Worm (Caenorhabditis elegans) whole organism, L3 larva: ENCODE results near the gene srw-59.

Experiments used
- R02D3.7 ChIP-seq: fragments of 150-350 bp; optimal IDR thresholded peaks from 2 replicates; lab custom pipeline; 2014; ENCODE audit warnings: missing biosample characterization, missing genetic modification characterization
- ZK546.5 ChIP-seq: sonication (generic microtip); optimal IDR thresholded peaks from 2 replicates; lab custom pipeline; 2017; ENCODE audit warnings: missing biosample characterization, missing genetic modification characterization
- aly-2 ChIP-seq: fragments of 150-350 bp; optimal IDR thresholded peaks from 2 replicates; lab custom pipeline; 2014; ENCODE audit warnings: missing biosample characterization, missing genetic modification characterization
- ama-1 ChIP-seq: fragments of 150-350 bp; optimal IDR thresholded peaks from 2 replicates; lab custom pipeline; 2018
- ceh-16 ChIP-seq: sonication (generic microtip); optimal IDR thresholded peaks from 2 replicates; lab custom pipeline; 2017; ENCODE audit warnings: missing biosample characterization, missing genetic modification characterization
- ceh-28 ChIP-seq: fragments of 150-350 bp; optimal IDR thresholded peaks from 2 replicates; lab custom pipeline; 2014; ENCODE audit warnings: missing biosample characterization, missing genetic modification reagents, missing genetic modification characterization
- ceh-82 ChIP-seq: fragments of 150-350 bp; optimal IDR thresholded peaks from 2 replicates; lab custom pipeline; 2014; ENCODE audit warnings: missing biosample characterization, missing genetic modification characterization
- daf-12 ChIP-seq: fragments of 150-350 bp; optimal IDR thresholded peaks from 2 replicates; lab custom pipeline; 2014; ENCODE audit warnings: missing biosample characterization, missing genetic modification reagents, missing genetic modification characterization
- egl-5 ChIP-seq: fragments of 150-350 bp; optimal IDR thresholded peaks from 2 replicates; lab custom pipeline; 2017; ENCODE audit warnings: missing biosample characterization, missing genetic modification reagents, missing genetic modification characterization, inconsistent platforms
- elt-3 ChIP-seq, 3 experiments: fragments of 150-350 bp in 1 of 3; sonication (generic microtip) in 2 of 3; optimal IDR thresholded peaks; 2 replicates in 2 of 3; 4 replicates in 1 of 3; lab custom pipeline; 2014 to 2017; ENCODE audit warnings: missing biosample characterization in 3 of 3, missing genetic modification characterization in 3 of 3
- eor-1 ChIP-seq, 2 experiments: fragments of 150-350 bp; optimal IDR thresholded peaks; 2 replicates each; lab custom pipeline; 2014 to 2018; ENCODE audit warnings: missing biosample characterization in 2 of 2, missing genetic modification characterization in 2 of 2
- fkh-2 ChIP-seq: fragments of 150-350 bp; optimal IDR thresholded peaks from 2 replicates; lab custom pipeline; 2014; ENCODE audit warnings: missing biosample characterization, missing genetic modification reagents, missing genetic modification characterization
- hmg-11 ChIP-seq: sonication (generic microtip); optimal IDR thresholded peaks from 2 replicates; lab custom pipeline; 2016; ENCODE audit warnings: missing genetic modification characterization, missing compliant biosample characterization
- jun-1 ChIP-seq: fragments of 150-350 bp; optimal IDR thresholded peaks from 2 replicates; lab custom pipeline; 2014; ENCODE audit warnings: missing biosample characterization, missing genetic modification reagents, missing genetic modification characterization
- lin-15B ChIP-seq: fragments of 150-350 bp; optimal IDR thresholded peaks from 2 replicates; lab custom pipeline; 2014; ENCODE audit warnings: missing biosample characterization, missing genetic modification characterization
- lin-39 ChIP-seq: fragments of 150-350 bp; optimal IDR thresholded peaks from 2 replicates; lab custom pipeline; 2018; ENCODE audit warnings: missing biosample characterization, missing genetic modification reagents, missing genetic modification characterization
- lsy-12 ChIP-seq: sonication (generic microtip); optimal IDR thresholded peaks from 2 replicates; lab custom pipeline; 2016; ENCODE audit warnings: mild to moderate bottlenecking, missing genetic modification characterization, missing compliant biosample characterization
- mdl-1 ChIP-seq: fragments of 150-350 bp; optimal IDR thresholded peaks from 2 replicates; lab custom pipeline; 2014; ENCODE audit warnings: missing biosample characterization, missing genetic modification characterization
- mml-1 ChIP-seq: fragments of 150-350 bp; sonication (generic microtip); optimal IDR thresholded peaks from 3 replicates; lab custom pipeline; 2014; ENCODE audit warnings: missing biosample characterization, missing genetic modification characterization
- nfya-1 ChIP-seq: sonication (generic microtip); optimal IDR thresholded peaks from 2 replicates; lab custom pipeline; 2017; ENCODE audit warnings: missing genetic modification characterization, mild to moderate bottlenecking, missing compliant biosample characterization, antibody characterized with exemption, moderate library complexity; ENCODE audit not compliant: insufficient read depth
- nhr-12 ChIP-seq: fragments of 150-350 bp; optimal IDR thresholded peaks from 2 replicates; lab custom pipeline; 2014; ENCODE audit warnings: missing biosample characterization, missing genetic modification characterization
- nhr-23 ChIP-seq: fragments of 150-350 bp; optimal IDR thresholded peaks from 2 replicates; lab custom pipeline; 2014; ENCODE audit warnings: missing biosample characterization, missing genetic modification reagents, missing genetic modification characterization
- nhr-237 ChIP-seq: fragments of 150-350 bp; optimal IDR thresholded peaks from 2 replicates; lab custom pipeline; 2014; ENCODE audit warnings: missing biosample characterization, missing genetic modification characterization
- nhr-25 ChIP-seq: sonication (generic microtip); optimal IDR thresholded peaks from 2 replicates; lab custom pipeline; 2017; ENCODE audit warnings: missing biosample characterization, missing genetic modification characterization
- nhr-43 ChIP-seq: sonication (generic microtip); optimal IDR thresholded peaks from 2 replicates; lab custom pipeline; 2016; ENCODE audit warnings: mild to moderate bottlenecking, missing genetic modification characterization, missing compliant biosample characterization; ENCODE audit not compliant: poor library complexity, severe bottlenecking
- nhr-76 ChIP-seq: fragments of 150-350 bp; sonication (generic microtip); optimal IDR thresholded peaks from 5 replicates; lab custom pipeline; 2014; ENCODE audit warnings: missing biosample characterization, missing genetic modification characterization
- nhr-77 ChIP-seq: fragments of 150-350 bp; optimal IDR thresholded peaks from 2 replicates; lab custom pipeline; 2014; ENCODE audit warnings: missing biosample characterization, missing genetic modification characterization
- pqm-1 ChIP-seq: fragments of 150-350 bp; optimal IDR thresholded peaks from 2 replicates; lab custom pipeline; 2017; ENCODE audit warnings: missing biosample characterization, missing genetic modification characterization, inconsistent platforms
- sea-2 ChIP-seq: fragments of 150-350 bp; sonication (generic microtip); optimal IDR thresholded peaks from 4 replicates; lab custom pipeline; 2014; ENCODE audit warnings: missing biosample characterization, missing genetic modification reagents, missing genetic modification characterization
- skn-1 ChIP-seq: fragments of 150-350 bp; optimal IDR thresholded peaks from 2 replicates; lab custom pipeline; 2014; ENCODE audit warnings: missing biosample characterization, missing genetic modification characterization
- snpc-4 ChIP-seq: fragments of 150-350 bp; optimal IDR thresholded peaks from 2 replicates; lab custom pipeline; 2014; ENCODE audit warnings: missing biosample characterization, missing genetic modification characterization
- tbx-2 ChIP-seq: sonication (generic microtip); optimal IDR thresholded peaks from 2 replicates; lab custom pipeline; 2016; ENCODE audit warnings: mild to moderate bottlenecking, missing genetic modification characterization, missing compliant biosample characterization
- unc-39 ChIP-seq: sonication (generic microtip); optimal IDR thresholded peaks from 4 replicates; lab custom pipeline; 2017; ENCODE audit warnings: missing biosample characterization, missing genetic modification characterization
- unc-62 ChIP-seq: fragments of 150-350 bp; sonication (generic microtip); optimal IDR thresholded peaks from 4 replicates; lab custom pipeline; 2014; ENCODE audit warnings: missing biosample characterization, missing genetic modification reagents, missing genetic modification characterization
- zag-1 ChIP-seq: fragments of 150-350 bp; optimal IDR thresholded peaks from 2 replicates; lab custom pipeline; 2014; ENCODE audit warnings: missing biosample characterization, missing genetic modification characterization
- ztf-11 ChIP-seq: fragments of 150-350 bp; optimal IDR thresholded peaks from 2 replicates; lab custom pipeline; 2014; ENCODE audit warnings: missing biosample characterization, missing genetic modification characterization
- ztf-4 ChIP-seq: fragments of 150-350 bp; optimal IDR thresholded peaks from 2 replicates; lab custom pipeline; 2014; ENCODE audit warnings: missing biosample characterization, missing genetic modification characterization

The srw-59 gene

ce11 chrV:15970820-15971219 is 20.0 kb upstream of the srw-59 start:
- no peak for TF ChIP-seq nhr-43 (tag; lab: Kevin White, UChicago)
- TF ChIP-seq ZK546.5: no peak
- TF ChIP-seq jun-1 (tag; lab: Kevin White, UChicago): no peak
- TF ChIP-seq fkh-2: no peak
- TF ChIP-seq unc-62 (GFP tag; lab: Kevin White, UChicago): no peak
- no peak for TF ChIP-seq nhr-23 (tag; lab: Kevin White, UChicago)
- TF ChIP-seq skn-1 (tag; lab: Kevin White, UChicago): no peak
- TF ChIP-seq aly-2: no peak
- TF ChIP-seq snpc-4 (tag; lab: Kevin White, UChicago): no peak
- TF ChIP-seq egl-5 (tag; lab: Kevin White, UChicago): no peak
- no peak for TF ChIP-seq eor-1 (tag; optimal IDR thresholded peaks at IDR 0.05; lab: Kevin White, UChicago)
- TF ChIP-seq lin-39 (tag; lab: Kevin White, UChicago): no peak
- no peak for TF ChIP-seq nfya-1 (tag; lab: Kevin White, UChicago)
- no peak for TF ChIP-seq nhr-12 (tag; lab: Kevin White, UChicago)
- TF ChIP-seq hmg-11 (tag; lab: Kevin White, UChicago): no peak
- no peak for TF ChIP-seq tbx-2 (tag; lab: Kevin White, UChicago)
- TF ChIP-seq daf-12 (tag; lab: Kevin White, UChicago): no peak
- TF ChIP-seq lsy-12 (tag; lab: Kevin White, UChicago): no peak
- TF ChIP-seq pqm-1: no peak
- TF ChIP-seq ztf-11 (tag; lab: Kevin White, UChicago): no peak

- TF ChIP-seq R02D3.7 (tag; lab: Kevin White, UChicago) (no peak), nfya-1 (tag; lab: Kevin White, UChicago) (no peak), nhr-25 (tag; lab: Kevin White, UChicago) (no peak), ZK546.5 (no peak), mdl-1 (tag; lab: Kevin White, UChicago) (no peak), nhr-12 (tag; lab: Kevin White, UChicago) (no peak), sea-2 (GFP tag; lab: Kevin White, UChicago) (no peak), lsy-12 (tag; lab: Kevin White, UChicago) (no peak), nhr-77 (tag; lab: Kevin White, UChicago) (no peak), jun-1 (tag; lab: Kevin White, UChicago) (no peak), eor-1 (tag; optimal IDR thresholded peaks at IDR 0.05; lab: Kevin White, UChicago) (no peak), nhr-23 (tag; lab: Kevin White, UChicago) (no peak), aly-2 (no peak)
Observed at ce11 chrV:15969653-15970052, 18.9 kb upstream of the srw-59 start, which contains the start of gene F36G9.7. TSS of gene F36G9.7 (minus strand) at chrV:15969753.

ce11 chrV:15967542-15967941 is 16.7 kb upstream of the srw-59 start, which contains the start of gene sri-1:
TSS of gene sri-1 (minus strand) at chrV:15967642.
- TF ChIP-seq unc-39 (tag; lab: Kevin White, UChicago) (no peak), ceh-28 (tag; lab: Kevin White, UChicago) (no peak), aly-2 (no peak), ztf-11 (tag; lab: Kevin White, UChicago) (no peak), lin-15B (no peak), nhr-237 (tag; lab: Kevin White, UChicago) (no peak), mml-1 (no peak)

- TF ChIP-seq nhr-76 (tag; lab: Kevin White, UChicago) (no peak), ceh-16 (no peak), ceh-82 (no peak), ztf-4 (tag; lab: Kevin White, UChicago) (no peak), elt-3 (tag; optimal IDR thresholded peaks at IDR 0.05; lab: Kevin White, UChicago) (no peak)
- TF ChIP-seq, all 47 proteins: peak for 0
Observed at ce11 chrV:15965114-15965513, 14.3 kb upstream of the srw-59 start, which contains the start of gene sri-2. TSS of gene sri-2 (minus strand) at chrV:15965214.

ce11 chrV:15959456-15959855 is 8.7 kb upstream of the srw-59 start:
- TF ChIP-seq nfya-1 (tag; lab: Kevin White, UChicago): no peak
- TF ChIP-seq tbx-2 (tag; lab: Kevin White, UChicago): no peak
- TF ChIP-seq ama-1: no peak
- TF ChIP-seq zag-1 (tag; lab: Kevin White, UChicago): no peak
